Worm (Caenorhabditis elegans) whole organism, L2 larva: ENCODE measurements around the gene rnp-1.

Experiments
- C34F6.9 ChIP-seq: fragments of 150-350 bp; optimal IDR thresholded peaks from 2 replicates; lab custom pipeline; 2014; ENCODE audit warnings: missing biosample characterization, missing genetic modification characterization
- ZK546.5 ChIP-seq: sonication (generic microtip); optimal IDR thresholded peaks from 2 replicates; lab custom pipeline; 2017; ENCODE audit warnings: missing biosample characterization, missing genetic modification characterization
- blmp-1 ChIP-seq: sonication (generic microtip); optimal IDR thresholded peaks from 2 replicates; lab custom pipeline; 2017; ENCODE audit warnings: missing genetic modification characterization, mild to moderate bottlenecking, missing compliant biosample characterization, antibody characterized with exemption, moderate library complexity; ENCODE audit not compliant: insufficient read depth
- crh-2 ChIP-seq: sonication (generic microtip); optimal IDR thresholded peaks from 2 replicates; lab custom pipeline; 2017; ENCODE audit warnings: missing biosample characterization, missing genetic modification characterization
- egl-27 ChIP-seq: sonication (generic microtip); optimal IDR thresholded peaks from 3 replicates; lab custom pipeline; 2017; ENCODE audit warnings: missing biosample characterization, missing genetic modification reagents, missing genetic modification characterization
- fos-1 ChIP-seq: fragments of 150-350 bp; optimal IDR thresholded peaks from 2 replicates; lab custom pipeline; 2014; ENCODE audit warnings: missing biosample characterization, missing genetic modification characterization
- lin-13 ChIP-seq: fragments of 150-350 bp; optimal IDR thresholded peaks from 2 replicates; lab custom pipeline; 2014; ENCODE audit warnings: missing biosample characterization, missing genetic modification reagents, missing genetic modification characterization
- nhr-237 ChIP-seq: fragments of 150-350 bp; optimal IDR thresholded peaks from 2 replicates; lab custom pipeline; 2014; ENCODE audit warnings: missing biosample characterization, missing genetic modification characterization
- nhr-6 ChIP-seq: fragments of 150-350 bp; optimal IDR thresholded peaks from 2 replicates; lab custom pipeline; 2014; ENCODE audit warnings: missing biosample characterization, missing genetic modification characterization
- peb-1 ChIP-seq: fragments of 150-350 bp; optimal IDR thresholded peaks from 2 replicates; lab custom pipeline; 2014; ENCODE audit warnings: missing biosample characterization, missing genetic modification characterization
- unc-55 ChIP-seq: fragments of 150-350 bp; sonication (generic microtip); optimal IDR thresholded peaks from 3 replicates; lab custom pipeline; 2014; ENCODE audit warnings: missing biosample characterization, missing genetic modification reagents, missing genetic modification characterization
- zag-1 ChIP-seq: fragments of 150-350 bp; optimal IDR thresholded peaks from 2 replicates; lab custom pipeline; 2014; ENCODE audit warnings: missing biosample characterization, missing genetic modification characterization
- ztf-11 ChIP-seq: sonication (generic microtip); optimal IDR thresholded peaks from 2 replicates; lab custom pipeline; 2017; ENCODE audit warnings: missing biosample characterization, missing genetic modification characterization

DNA sequence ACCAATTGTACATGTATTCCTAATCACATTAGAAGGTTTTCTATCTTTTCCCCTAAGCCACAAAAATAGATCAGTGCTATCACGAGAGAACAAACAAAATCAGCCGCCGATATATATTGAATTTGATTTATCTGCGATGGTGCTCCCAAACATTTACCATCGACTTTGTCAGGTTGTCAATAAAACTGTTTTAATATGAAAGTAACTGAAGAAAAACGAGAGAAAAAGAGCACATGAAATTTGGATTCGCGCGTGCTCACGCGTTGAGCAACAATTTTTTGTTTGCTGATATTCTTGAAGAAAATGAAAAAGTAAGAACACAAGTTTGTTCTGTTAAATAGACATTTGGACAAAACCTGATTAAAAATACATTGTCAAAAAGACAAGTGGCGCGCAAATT lies 3.2 kb upstream of the rnp-1 start:
- TF ChIP-seq blmp-1 (tag; lab: Kevin White, UChicago) (no peak), ZK546.5 (tag; lab: Kevin White, UChicago) (no peak), C34F6.9 (tag; lab: Kevin White, UChicago) (no peak), ztf-11 (no peak), nhr-237 (tag; lab: Kevin White, UChicago) (no peak), fos-1 (no peak), crh-2 (tag; lab: Kevin White, UChicago) (no peak), egl-27 (tag; lab: Kevin White, UChicago) (no peak), unc-55 (GFP tag; lab: Kevin White, UChicago) (no peak), peb-1 (tag; lab: Kevin White, UChicago) (no peak), nhr-6 (tag; lab: Kevin White, UChicago) (no peak), lin-13 (no peak), zag-1 (no peak)
